Worm (Caenorhabditis elegans): ENCODE data around the gene F13H8.8.
A peak's percentile ranks its signal among the peaks of the same experiment; 100 is the strongest.

F13H8.8 gene

ce11 chrII:6250782-6251461, 17.0 kb downstream of the F13H8.8 start, which contains the start of gene phb-2 (continued):
- TF ChIP-seq lin-15B (tag; optimal IDR thresholded peaks at IDR 0.05) (no peak), nhr-11 (tag; optimal IDR thresholded peaks at IDR 0.05) (peak; percentile 41), daf-8 (GFP tag; IDR thresholded peaks at IDR 0.05) (no peak), mes-2 (tag; optimal IDR thresholded peaks at IDR 0.05; ENCODE audit: poor library complexity, severe bottlenecking) (peak; percentile 87), Y48G9A.11 (GFP tag; IDR thresholded peaks at IDR 0.05) (no peak), D1046.2 (GFP tag; IDR thresholded peaks at IDR 0.05) (no peak), nhr-6 (tag; optimal IDR thresholded peaks at IDR 0.05) (peak; percentile 79), sdz-12 (GFP tag; optimal IDR thresholded peaks at IDR 0.05) (no peak), nhr-41 (GFP tag; IDR thresholded peaks at IDR 0.05) (no peak), zag-1 (tag; optimal IDR thresholded peaks at IDR 0.05) (no peak), zip-2 (tag; optimal IDR thresholded peaks at IDR 0.05) (no peak), T26A8.4 (GFP tag; IDR thresholded peaks at IDR 0.05) (peak; percentile 70), nhr-28 (tag; optimal IDR thresholded peaks at IDR 0.05) (peak; percentile 77), dpl-1 (GFP tag; optimal IDR thresholded peaks at IDR 0.05) (peak; percentile 94), mdl-1 (tag; optimal IDR thresholded peaks at IDR 0.05) (peak in 1 of 2 experiments; percentile 0), lsy-2 (tag; optimal IDR thresholded peaks at IDR 0.05) (peak; percentile 27 to 89), hif-1 (tag; optimal IDR thresholded peaks at IDR 0.05) (peak in 1 of 2 experiments; percentile 45), F37D6.2 (tag; optimal IDR thresholded peaks at IDR 0.05) (no peak), saeg-2 (GFP tag; IDR thresholded peaks at IDR 0.05) (no peak), unc-130 (GFP tag; optimal IDR thresholded peaks at IDR 0.05) (peak; percentile 55), attf-4 (tag; optimal IDR thresholded peaks at IDR 0.05) (no peak), lin-1 (GFP tag; IDR thresholded peaks at IDR 0.05) (no peak), dmd-6 (GFP tag; IDR thresholded peaks at IDR 0.05) (peak; percentile 38), nhr-102 (tag; optimal IDR thresholded peaks at IDR 0.05) (peak; percentile 23), spr-3 (GFP tag; optimal IDR thresholded peaks at IDR 0.05) (no peak), ceh-32 (tag; optimal IDR thresholded peaks at IDR 0.05; ENCODE audit: poor library complexity) (no peak), mep-1 (tag; optimal IDR thresholded peaks at IDR 0.05) (peak; percentile 76), spr-1 (tag; optimal IDR thresholded peaks at IDR 0.05) (no peak), zfp-2 (tag; optimal IDR thresholded peaks at IDR 0.05) (no peak), egl-27 (tag; optimal IDR thresholded peaks at IDR 0.05) (no peak), hlh-30 (tag; optimal IDR thresholded peaks at IDR 0.05; ENCODE audit: insufficient read depth) (peak; percentile 81), skn-1 (tag; optimal IDR thresholded peaks at IDR 0.05) (no peak), set-16 (GFP tag; IDR thresholded peaks at IDR 0.05) (no peak), nhr-77 (tag; optimal IDR thresholded peaks at IDR 0.05) (peak; percentile 52), R02D3.7 (tag; optimal IDR thresholded peaks at IDR 0.05) (no peak), unc-39 (tag; optimal IDR thresholded peaks at IDR 0.05) (no peak), madf-9 (GFP tag; conservative IDR thresholded peaks at IDR 0.05) (no peak), vab-7 (GFP tag; IDR thresholded peaks at IDR 0.05) (0 out of 2 replicates have a peak, but pooled peaks have one; percentile 33), dmd-8 (GFP tag; IDR thresholded peaks at IDR 0.05) (no peak), lir-3 (tag; optimal IDR thresholded peaks at IDR 0.05) (no peak), aly-2 (tag; optimal IDR thresholded peaks at IDR 0.05) (no peak), dmd-9 (GFP tag; IDR thresholded peaks at IDR 0.05) (no peak), ama-1 (optimal IDR thresholded peaks at IDR 0.05) (peak; percentile 60), Y75B8A.6 (GFP tag; IDR thresholded peaks at IDR 0.05) (no peak), gei-8 (GFP tag; optimal IDR thresholded peaks at IDR 0.05) (no peak), mxl-3 (GFP tag; optimal IDR thresholded peaks at IDR 0.05) (no peak), snpc-1.2 (GFP tag; IDR thresholded peaks at IDR 0.05) (no peak), lin-38 (GFP tag; IDR thresholded peaks at IDR 0.05) (peak; percentile 73), tra-1 (GFP tag; IDR thresholded peaks at IDR 0.05) (no peak), nhr-10 (tag; optimal IDR thresholded peaks at IDR 0.05) (no peak), nhr-48 (tag; optimal IDR thresholded peaks at IDR 0.05) (no peak)

Measured in whole organism, L4 larva.